Fruit fly (Drosophila melanogaster) whole organism, adult: Measurements from ENCODE around the gene Cap-D2.

Experiments
- CG12768 ChIP-seq: fragments of 200-800 bp; sonication (Bioruptor generic); optimal IDR thresholded peaks from 2 replicates; lab custom pipeline; 2017; ENCODE audit warnings: missing biosample characterization, missing genetic modification characterization, mild to moderate bottlenecking, moderate library complexity, missing genetic modification reagents
- CG1620 ChIP-seq: fragments of 200-800 bp; sonication (Bioruptor generic); optimal IDR thresholded peaks from 2 replicates; lab custom pipeline; 2016; ENCODE audit warnings: missing biosample characterization, missing genetic modification characterization
- CG33017 ChIP-seq: fragments of 200-800 bp; sonication (Bioruptor generic); optimal IDR thresholded peaks from 2 replicates; lab custom pipeline; 2018; ENCODE audit warnings: missing biosample characterization, mild to moderate bottlenecking, missing genetic modification characterization, moderate library complexity
- CG7101 ChIP-seq: fragments of 200-800 bp; sonication (Bioruptor generic); optimal IDR thresholded peaks from 2 replicates; lab custom pipeline; 2018; ENCODE audit warnings: missing biosample characterization, mild to moderate bottlenecking, missing genetic modification characterization, moderate library complexity
- Clk ChIP-seq: fragments of 200-800 bp; sonication (Bioruptor generic); optimal IDR thresholded peaks from 2 replicates; lab custom pipeline; 2017; ENCODE audit warnings: missing biosample characterization, missing genetic modification characterization
- Hr96 ChIP-seq: fragments of 200-800 bp; sonication (Bioruptor generic); optimal IDR thresholded peaks from 2 replicates; lab custom pipeline; 2016; ENCODE audit warnings: missing biosample characterization, missing genetic modification characterization
- cnc ChIP-seq, 2 experiments: fragments of >200 bp; optimal IDR thresholded peaks; 2 replicates each; lab custom pipeline; 2017
- kay ChIP-seq: fragments of 200-800 bp; sonication (Bioruptor generic); peaks from one replicate; lab custom pipeline; 2016; ENCODE audit warnings: missing biosample characterization, missing genetic modification characterization, borderline replicate concordance
- tj ChIP-seq: fragments of 200-800 bp; sonication (Bioruptor generic); optimal IDR thresholded peaks from 3 replicates; lab custom pipeline; 2017; ENCODE audit warnings: missing biosample characterization, mild to moderate bottlenecking, missing genetic modification characterization, moderate library complexity

DNA sequence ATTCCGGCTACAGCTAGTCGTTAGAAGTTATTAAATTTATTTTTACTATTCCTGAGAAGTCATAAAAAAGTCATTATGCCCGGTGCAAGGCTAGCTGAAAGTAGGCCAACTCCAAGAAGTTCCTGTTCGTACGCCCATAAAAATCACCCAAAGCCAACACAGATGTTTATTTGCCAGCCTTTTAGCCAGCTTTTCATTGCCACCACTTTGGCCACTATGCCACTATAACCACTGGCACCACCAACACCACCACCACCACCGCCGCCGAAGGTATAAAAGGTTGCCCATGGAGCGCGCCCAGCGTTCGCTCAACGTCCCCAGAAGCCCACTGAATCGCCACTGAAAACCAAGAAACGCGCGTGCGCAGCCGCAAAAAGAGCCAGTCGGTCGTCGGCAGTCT is 42.9 kb downstream of the Cap-D2 start, which contains the start of gene CG15506:
- TF ChIP-seq CG33017 = no peak
- TF ChIP-seq cnc (optimal IDR thresholded peaks at IDR 0.05; lab: Kevin White, UChicago) = no peak
- no peak for TF ChIP-seq Hr96 (GFP tag; lab: Kevin White, UChicago)
- no peak for TF ChIP-seq CG7101
- no peak for TF ChIP-seq tj
- no peak for TF ChIP-seq CG1620 (GFP tag; lab: Kevin White, UChicago)
- TF ChIP-seq Clk (GFP tag; lab: Kevin White, UChicago) = no peak
- no peak for TF ChIP-seq kay
- TF ChIP-seq CG12768 (GFP tag; lab: Kevin White, UChicago) = no peak
